Fruit fly (Drosophila melanogaster): ENCODE data around the gene cyr.

The cyr gene

dm6 chrX:8157294-8157693, 21.8 kb upstream of the cyr start, which contains the start of the genes Traf6 and GIIIspla2 (continued):
- TF ChIP-seq dac (GFP tag; optimal IDR thresholded peaks at IDR 0.05) (peak; percentile 74), CG8319 (GFP tag; optimal IDR thresholded peaks at IDR 0.05) (peak; percentile 33), CG31627 (GFP tag; optimal IDR thresholded peaks at IDR 0.05) (peak; percentile 80), Blimp-1 (GFP tag; optimal IDR thresholded peaks at IDR 0.05) (no peak), CG32006 (GFP tag; optimal IDR thresholded peaks at IDR 0.05) (no peak), CG7368 (GFP tag; optimal IDR thresholded peaks at IDR 0.05) (no peak), CG6854 (GFP tag; optimal IDR thresholded peaks at IDR 0.05) (peak; percentile 29), ss (GFP tag; optimal IDR thresholded peaks at IDR 0.05) (no peak), cyc (GFP tag; optimal IDR thresholded peaks at IDR 0.05) (peak; percentile 66), CG8632 (GFP tag; optimal IDR thresholded peaks at IDR 0.05) (no peak), lz (GFP tag; optimal IDR thresholded peaks at IDR 0.05) (peak; percentile 85), Hr39 (GFP tag; optimal IDR thresholded peaks at IDR 0.05) (peak; percentile 75), fd85E (GFP tag; optimal IDR thresholded peaks at IDR 0.05) (no peak), CG6163 (GFP tag; IDR thresholded peaks at IDR 0.05) (peak; percentile 86; the same call in 2 of the 3 replicates), CG6276 (GFP tag; optimal IDR thresholded peaks at IDR 0.05) (no peak), CG34406 (GFP tag; optimal IDR thresholded peaks at IDR 0.05) (no peak), Sox15 (GFP tag; optimal IDR thresholded peaks at IDR 0.05) (peak; percentile 39), net (GFP tag; optimal IDR thresholded peaks at IDR 0.05) (no peak), acj6 (GFP tag; optimal IDR thresholded peaks at IDR 0.05) (peak; percentile 63), Ets21C (GFP tag; optimal IDR thresholded peaks at IDR 0.05) (peak; percentile 62), Sox14 (GFP tag; optimal IDR thresholded peaks at IDR 0.05) (peak; percentile 87), CG1621 (tag; optimal IDR thresholded peaks at IDR 0.05) (peak; percentile 68), achi (GFP tag; optimal IDR thresholded peaks at IDR 0.05) (peak; percentile 69), Met (GFP tag; optimal IDR thresholded peaks at IDR 0.05) (peak; percentile 78), Gug (GFP tag; IDR thresholded peaks at IDR 0.05) (peak; percentile 75), Eip78C (GFP tag) (peak; percentile 83), CG3919 (GFP tag; optimal IDR thresholded peaks at IDR 0.05) (no peak), CG6792 (GFP tag; optimal IDR thresholded peaks at IDR 0.05) (peak; percentile 42), topi (GFP tag; optimal IDR thresholded peaks at IDR 0.05) (peak; percentile 80), svp (GFP tag) (no peak), Ets96B (tag; optimal IDR thresholded peaks at IDR 0.05) (peak; percentile 68), Lpt (GFP tag; optimal IDR thresholded peaks at IDR 0.05) (peak; percentile 12), CG11294 (GFP tag; IDR thresholded peaks at IDR 0.05) (peak; percentile 64; the same call in 1 of the 2 replicates), dsx (GFP tag; optimal IDR thresholded peaks at IDR 0.05; ENCODE audit: poor library complexity, severe bottlenecking) (no peak), fkh (GFP tag; optimal IDR thresholded peaks at IDR 0.05) (no peak), Smox (GFP tag; optimal IDR thresholded peaks at IDR 0.05) (no peak), CG8119 (GFP tag; IDR thresholded peaks at IDR 0.05) (peak; percentile 63), CG10631 (GFP tag; optimal IDR thresholded peaks at IDR 0.05) (peak; percentile 81)

dm6 chrX:8152718-8153117, 17.2 kb upstream of the cyr start, which contains the start of gene CG18262:
Gene CG18262, plus strand, starts transcription at chrX:8152948.
- TF ChIP-seq CG11294 (GFP tag; IDR thresholded peaks at IDR 0.05), result no peak
- TF ChIP-seq CG8319 (GFP tag; optimal IDR thresholded peaks at IDR 0.05), result no peak
- TF ChIP-seq esn (GFP tag; optimal IDR thresholded peaks at IDR 0.05), result peak; percentile 19
- no peak for TF ChIP-seq Lpt (GFP tag; optimal IDR thresholded peaks at IDR 0.05)
- peak; percentile 28; the same call in 1 of the 2 replicates for TF ChIP-seq CG15336 (GFP tag; IDR thresholded peaks at IDR 0.05)
- TF ChIP-seq Eip93F (GFP tag; optimal IDR thresholded peaks at IDR 0.05), result no peak
- TF ChIP-seq dac (GFP tag; optimal IDR thresholded peaks at IDR 0.05), result no peak
- no peak for TF ChIP-seq Sox14 (GFP tag; optimal IDR thresholded peaks at IDR 0.05)
- peak; percentile 70 for TF ChIP-seq Eip78C (GFP tag)
- TF ChIP-seq Smox (GFP tag; optimal IDR thresholded peaks at IDR 0.05), result no peak
- no peak for TF ChIP-seq fd85E (GFP tag; optimal IDR thresholded peaks at IDR 0.05)
- TF ChIP-seq CG32006 (GFP tag; optimal IDR thresholded peaks at IDR 0.05), result no peak

Data from whole organism, prepupa.